Fruit fly (Drosophila melanogaster) whole organism, wandering third instar larva: Measurements from ENCODE around the gene CG13398.

Experiments used
- Abd-B ChIP-seq: fragments of >200 bp; optimal IDR thresholded peaks from 2 replicates; lab custom pipeline; 2017; ENCODE audit warnings: missing biosample characterization, missing genetic modification characterization
- CG32264 ChIP-seq: fragments of 200-800 bp; sonication (Bioruptor generic); optimal IDR thresholded peaks from 2 replicates; lab custom pipeline; 2016; ENCODE audit warnings: missing biosample characterization, missing genetic modification characterization
- CG9705 ChIP-seq: fragments of 200-800 bp; sonication (Bioruptor generic); optimal IDR thresholded peaks from 2 replicates; lab custom pipeline; 2018; ENCODE audit warnings: missing biosample characterization, mild to moderate bottlenecking, missing genetic modification characterization
- CrebA ChIP-seq: fragments of 200-800 bp; sonication (Bioruptor generic); optimal IDR thresholded peaks from 2 replicates; lab custom pipeline; 2016; ENCODE audit warnings: missing biosample characterization, mild to moderate bottlenecking, missing genetic modification characterization, borderline replicate concordance
- Dfd ChIP-seq: fragments of >200 bp; optimal IDR thresholded peaks from 2 replicates; lab custom pipeline; 2017; ENCODE audit warnings: missing biosample characterization, missing genetic modification characterization
- Dif ChIP-seq: fragments of 200-275, 200-300 bp; sonication (Bioruptor generic); optimal IDR thresholded peaks from 2 replicates; lab custom pipeline; 2018; ENCODE audit warnings: missing biosample characterization, missing genetic modification characterization; ENCODE audit not compliant: partially characterized antibody
- GATAd ChIP-seq: sonication (Bioruptor generic); optimal IDR thresholded peaks from 2 replicates; lab custom pipeline; 2016; ENCODE audit warnings: missing biosample characterization, missing genetic modification characterization
- HLH106 ChIP-seq: fragments of 200-800 bp; optimal IDR thresholded peaks from 3 replicates; lab custom pipeline; 2019; ENCODE audit warnings: missing biosample characterization, mild to moderate bottlenecking, missing genetic modification characterization, moderate library complexity
- Hnf4 ChIP-seq: fragments of 200-800 bp; sonication (Bioruptor generic); optimal IDR thresholded peaks from 2 replicates; lab custom pipeline; 2016; ENCODE audit warnings: missing biosample characterization, mild to moderate bottlenecking, missing genetic modification characterization
- Hr78 ChIP-seq: fragments of >200 bp; optimal IDR thresholded peaks from 2 replicates; lab custom pipeline; 2017; ENCODE audit warnings: missing biosample characterization, missing genetic modification characterization
- Hr83 ChIP-seq: fragments of 200-300 bp; sonication (Bioruptor generic); optimal IDR thresholded peaks from 2 replicates; lab custom pipeline; 2016; ENCODE audit warnings: missing biosample characterization, mild to moderate bottlenecking, missing genetic modification characterization, moderate library complexity; ENCODE audit not compliant: poor library complexity, severe bottlenecking
- Jra ChIP-seq: sonication (Bioruptor generic); optimal IDR thresholded peaks from 2 replicates; lab custom pipeline; 2016; ENCODE audit warnings: missing biosample characterization, missing genetic modification characterization
- Mio ChIP-seq: sonication (Bioruptor generic); optimal IDR thresholded peaks from 2 replicates; lab custom pipeline; 2016; ENCODE audit warnings: missing biosample characterization, missing genetic modification characterization
- Myc ChIP-seq: fragments of >200 bp; optimal IDR thresholded peaks from 2 replicates; lab custom pipeline; 2017
- N ChIP-seq: fragments of >200 bp; optimal IDR thresholded peaks from 2 replicates; lab custom pipeline; 2018; ENCODE audit warnings: missing biosample characterization, missing external identifiers, missing genetic modification characterization
- OdsH ChIP-seq: fragments of 200-800 bp; sonication (Bioruptor generic); optimal IDR thresholded peaks from 2 replicates; lab custom pipeline; 2016; ENCODE audit warnings: missing biosample characterization, mild to moderate bottlenecking, missing genetic modification characterization
- Rel ChIP-seq, 2 experiments: fragments of 200-800 bp; sonication (Bioruptor generic) in 1 of 2; optimal IDR thresholded peaks; 2 replicates in 1 of 2; 3 replicates in 1 of 2; lab custom pipeline; 2016 to 2019; ENCODE audit warnings: mild to moderate bottlenecking in 2 of 2, missing biosample characterization in 2 of 2, missing genetic modification characterization in 2 of 2, moderate library complexity in 1 of 2
- Sp1 ChIP-seq: fragments of 200-800 bp; sonication (Bioruptor generic); optimal IDR thresholded peaks from 3 replicates; lab custom pipeline; 2019; ENCODE audit warnings: missing biosample characterization, mild to moderate bottlenecking, missing genetic modification characterization, moderate library complexity
- Vsx2 ChIP-seq: fragments of 200-300, 225-300 bp; sonication (Bioruptor generic); optimal IDR thresholded peaks from 2 replicates; lab custom pipeline; 2018; ENCODE audit warnings: missing biosample characterization, missing genetic modification characterization; ENCODE audit not compliant: partially characterized antibody
- br ChIP-seq: fragments of 200-800 bp; sonication (Bioruptor generic); optimal IDR thresholded peaks from 2 replicates; lab custom pipeline; 2016; ENCODE audit warnings: missing biosample characterization, missing genetic modification characterization
- brk ChIP-seq: fragments of 200-800 bp; sonication (Bioruptor generic); optimal IDR thresholded peaks from 2 replicates; lab custom pipeline; 2016; ENCODE audit warnings: missing biosample characterization, mild to moderate bottlenecking, missing genetic modification characterization
- dl ChIP-seq, 2 experiments: fragments of 175-275, 200-275 bp in 1 of 2; fragments of 200-275 bp in 1 of 2; sonication (Bioruptor generic); optimal IDR thresholded peaks; lab custom pipeline; 2018; ENCODE audit warnings: mild to moderate bottlenecking in 2 of 2, missing biosample characterization in 2 of 2, missing genetic modification characterization in 2 of 2, moderate library complexity in 2 of 2; ENCODE audit not compliant: partially characterized antibody in 2 of 2, insufficient read depth in 1 of 2
- dmrt93B ChIP-seq: fragments of 200-800 bp; sonication (Bioruptor generic); optimal IDR thresholded peaks from 2 replicates; lab custom pipeline; 2018; ENCODE audit warnings: missing biosample characterization, mild to moderate bottlenecking, missing genetic modification characterization
- dsf ChIP-seq: sonication (Bioruptor generic); optimal IDR thresholded peaks from 2 replicates; lab custom pipeline; 2016; ENCODE audit warnings: missing biosample characterization, missing genetic modification characterization, borderline replicate concordance
- ey ChIP-seq: fragments of 200-800 bp; sonication (Bioruptor generic); optimal IDR thresholded peaks from 2 replicates; lab custom pipeline; 2016; ENCODE audit warnings: missing biosample characterization, missing genetic modification characterization
- foxo ChIP-seq, 2 experiments: fragments of 200-800 bp; sonication (Bioruptor generic); optimal IDR thresholded peaks; 2 replicates in 1 of 2; 3 replicates in 1 of 2; lab custom pipeline; 2016 to 2017; ENCODE audit warnings: missing biosample characterization in 2 of 2, missing genetic modification characterization in 2 of 2
- fru ChIP-seq: fragments of 200-800 bp; sonication (Bioruptor generic); optimal IDR thresholded peaks from 3 replicates; lab custom pipeline; 2016; ENCODE audit warnings: missing biosample characterization, mild to moderate bottlenecking, missing genetic modification characterization
- h ChIP-seq: fragments of 200-800 bp; sonication (Bioruptor generic); optimal IDR thresholded peaks from 3 replicates; lab custom pipeline; 2016; ENCODE audit warnings: missing biosample characterization, mild to moderate bottlenecking, missing genetic modification characterization
- jim ChIP-seq: fragments of 175-275, 200-325 bp; sonication (Bioruptor generic); optimal IDR thresholded peaks from 2 replicates; lab custom pipeline; 2016; ENCODE audit warnings: missing biosample characterization, mild to moderate bottlenecking, missing genetic modification characterization
- lola ChIP-seq: fragments of >200 bp; optimal IDR thresholded peaks from 2 replicates; lab custom pipeline; 2017; ENCODE audit warnings: missing biosample characterization, missing genetic modification characterization
- pan ChIP-seq: fragments of >200 bp; optimal IDR thresholded peaks from 2 replicates; lab custom pipeline; 2017
- psq ChIP-seq: fragments of 200-800 bp; sonication (Bioruptor generic); optimal IDR thresholded peaks from 3 replicates; lab custom pipeline; 2017; ENCODE audit warnings: missing biosample characterization, mild to moderate bottlenecking, missing genetic modification characterization, moderate library complexity
- rgr ChIP-seq: fragments of 200-800 bp; sonication (Bioruptor generic); optimal IDR thresholded peaks from 3 replicates; lab custom pipeline; 2016; ENCODE audit warnings: missing biosample characterization, mild to moderate bottlenecking, missing genetic modification characterization
- sage ChIP-seq: fragments of 200-800 bp; sonication (Bioruptor generic); optimal IDR thresholded peaks from 2 replicates; lab custom pipeline; 2016; ENCODE audit warnings: missing biosample characterization, mild to moderate bottlenecking, missing genetic modification characterization
- sv ChIP-seq: fragments of 200-800 bp; sonication (Bioruptor generic); optimal IDR thresholded peaks from 3 replicates; lab custom pipeline; 2016; ENCODE audit warnings: missing biosample characterization, missing genetic modification characterization
- tai ChIP-seq: sonication (Bioruptor generic); optimal IDR thresholded peaks from 2 replicates; lab custom pipeline; 2016; ENCODE audit warnings: missing biosample characterization, missing genetic modification characterization
- usp ChIP-seq: fragments of >200 bp; optimal IDR thresholded peaks from 2 replicates; lab custom pipeline; 2017; ENCODE audit warnings: missing biosample characterization, missing genetic modification characterization
- woc ChIP-seq: sonication (Bioruptor generic); optimal IDR thresholded peaks from 2 replicates; lab custom pipeline; 2016; ENCODE audit warnings: missing biosample characterization, mild to moderate bottlenecking, missing genetic modification characterization

Gene CG13398

dm6 chr2L:8414887-8415883, at the start of gene CG13398, which contains the start of gene Akap200:
Gene CG13398, minus strand, starts transcription at chr2L:8415256.
Gene Akap200, plus strand, starts transcription at chr2L:8415690.
- TF ChIP-seq Vsx2 (GFP tag; lab: Kevin White, UChicago): peak; percentile 38
- TF ChIP-seq Dif (GFP tag; lab: Kevin White, UChicago): peak; percentile 54
- peak; percentile 33 for TF ChIP-seq Jra (GFP tag; lab: Kevin White, UChicago)
- TF ChIP-seq br (GFP tag; lab: Kevin White, UChicago): no peak
- TF ChIP-seq tai (GFP tag; lab: Kevin White, UChicago): no peak
- TF ChIP-seq usp (GFP tag; lab: Kevin White, UChicago): no peak
- TF ChIP-seq dmrt93B (GFP tag; lab: Kevin White, UChicago): no peak
- peak; percentile 76 for TF ChIP-seq woc (GFP tag; lab: Kevin White, UChicago)
- peak; percentile 52 for TF ChIP-seq Myc
- TF ChIP-seq Dfd: no peak
- no peak for TF ChIP-seq ey (GFP tag; lab: Kevin White, UChicago)
- no peak for TF ChIP-seq sage (GFP tag; lab: Kevin White, UChicago)
- TF ChIP-seq N (GFP tag; lab: Kevin White, UChicago): no peak
- TF ChIP-seq OdsH (GFP tag; lab: Kevin White, UChicago): no peak
- no peak for TF ChIP-seq psq (GFP tag; lab: Kevin White, UChicago)
- no peak for TF ChIP-seq dl (GFP tag; optimal IDR thresholded peaks at IDR 0.05; lab: Kevin White, UChicago; ENCODE audit: insufficient read depth in 1 of 2, partially characterized antibody in 2 of 2)
- TF ChIP-seq CG9705 (GFP tag; lab: Kevin White, UChicago): no peak
- peak; percentile 49 for TF ChIP-seq HLH106 (tag; lab: Kevin White, UChicago)
- peak; percentile 13 for TF ChIP-seq h (GFP tag; lab: Kevin White, UChicago)
- no peak for TF ChIP-seq lola (GFP tag; lab: Kevin White, UChicago)
- peak in 1 of 2 experiments; percentile 18 for TF ChIP-seq foxo (GFP tag; optimal IDR thresholded peaks at IDR 0.05; lab: Kevin White, UChicago)
- TF ChIP-seq brk (GFP tag; lab: Kevin White, UChicago): no peak
- TF ChIP-seq pan (lab: Kevin White, UChicago): no peak
- TF ChIP-seq Abd-B: no peak
- TF ChIP-seq Rel (GFP tag; optimal IDR thresholded peaks at IDR 0.05; lab: Kevin White, UChicago): no peak
- peak; percentile 29 for TF ChIP-seq Rel (tag; optimal IDR thresholded peaks at IDR 0.05; lab: Kevin White, UChicago)
- peak; percentile 6 for TF ChIP-seq rgr (GFP tag; lab: Kevin White, UChicago)
- TF ChIP-seq Hr83 (GFP tag; lab: Kevin White, UChicago): no peak
- TF ChIP-seq CrebA (GFP tag; lab: Kevin White, UChicago): no peak
- TF ChIP-seq jim (GFP tag; lab: Kevin White, UChicago): no peak
- no peak for TF ChIP-seq GATAd (GFP tag; lab: Kevin White, UChicago)
- TF ChIP-seq Sp1 (GFP tag; lab: Kevin White, UChicago): peak; percentile 37
- TF ChIP-seq CG32264 (GFP tag; lab: Kevin White, UChicago): no peak
- peak; percentile 33 for TF ChIP-seq fru
- no peak for TF ChIP-seq Mio (GFP tag; lab: Kevin White, UChicago)
- TF ChIP-seq Hnf4 (GFP tag; lab: Kevin White, UChicago): peak; percentile 15
- TF ChIP-seq Hr78 (GFP tag; lab: Kevin White, UChicago): no peak
- TF ChIP-seq dsf (GFP tag; lab: Kevin White, UChicago): no peak
- no peak for TF ChIP-seq sv (GFP tag; lab: Kevin White, UChicago)
- TF ChIP-seq, all 38 proteins: peak for 13
